Worm (Caenorhabditis elegans): ENCODE measurements around the gene F13C5.5.

F13C5.5 gene

DNA sequence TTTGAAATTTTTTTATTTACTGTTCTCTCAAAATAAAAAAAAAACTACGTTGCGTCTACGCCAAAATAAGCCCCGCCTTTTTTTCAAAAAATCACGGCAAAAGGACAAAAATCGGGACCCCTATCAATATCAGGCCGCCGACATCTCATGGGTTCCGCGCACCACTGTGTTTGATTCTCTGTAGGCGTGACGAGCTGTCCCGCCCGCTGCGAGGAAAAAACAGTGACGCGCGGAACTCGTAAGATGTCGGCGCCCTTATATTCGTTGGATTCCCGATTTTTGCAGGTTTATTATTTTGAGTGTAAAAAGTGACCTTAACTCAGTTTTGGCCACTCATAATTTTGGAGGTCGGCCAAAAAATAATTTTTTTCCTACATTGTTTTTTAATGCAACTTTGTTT lies 36.9 kb downstream of the F13C5.5 start:
- TF ChIP-seq him-1 (tag; optimal IDR thresholded peaks at IDR 0.05): no peak
- TF ChIP-seq dao-5 (tag; optimal IDR thresholded peaks at IDR 0.05): no peak
- no peak for TF ChIP-seq W03F9.2 (tag; optimal IDR thresholded peaks at IDR 0.05)

DNA sequence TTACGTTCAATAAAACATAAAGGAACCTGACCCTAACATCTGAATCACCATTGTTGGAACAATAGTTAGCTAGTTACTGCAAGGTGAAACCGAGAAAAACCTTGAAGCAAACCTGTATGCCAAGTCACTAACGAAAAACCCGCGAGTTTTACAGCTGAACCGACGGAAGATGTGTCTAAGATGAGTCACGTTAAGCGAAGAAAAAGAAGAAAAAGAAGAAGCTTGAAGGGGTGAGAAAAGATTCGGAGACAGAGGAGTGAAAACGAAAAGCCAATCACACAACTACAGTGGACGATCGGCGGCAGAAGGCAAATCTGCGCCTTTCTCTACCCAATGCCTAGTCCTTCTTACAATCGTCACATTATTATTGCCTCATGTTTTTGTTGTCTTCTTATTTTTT lies 50.4 kb downstream of the F13C5.5 start, which contains the start of gene nas-38:
Gene nas-38 (plus strand): TSS at position 301 of the 400 bp plus-strand sequence.
- TF ChIP-seq dao-5 (tag; optimal IDR thresholded peaks at IDR 0.05) (no peak), him-1 (tag; optimal IDR thresholded peaks at IDR 0.05) (no peak), W03F9.2 (tag; optimal IDR thresholded peaks at IDR 0.05) (no peak)

DNA sequence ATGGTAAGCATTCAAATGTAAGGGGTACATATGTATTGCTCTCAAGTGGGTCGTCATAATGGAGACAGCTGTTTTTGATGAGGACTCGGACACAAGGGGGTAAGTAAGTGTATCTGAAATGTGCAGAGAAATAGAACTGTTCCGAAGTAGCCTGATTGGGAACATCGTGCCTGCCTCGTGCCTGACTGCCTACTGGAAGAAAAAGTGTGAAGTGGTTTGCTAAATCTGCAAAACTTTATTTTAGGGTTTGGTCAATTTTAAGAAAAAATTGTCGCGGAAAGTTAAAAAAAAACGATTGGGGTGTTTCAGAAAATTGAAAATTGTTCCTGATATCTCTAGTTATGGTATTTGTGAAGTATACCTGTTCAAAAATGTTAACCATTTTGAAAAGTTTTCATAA lies 51.1 kb downstream of the F13C5.5 start, which contains the start of gene hlh-19:
Gene hlh-19 (minus strand): TSS at position 101 of the 400 bp plus-strand sequence.
- no peak for TF ChIP-seq him-1 (tag; optimal IDR thresholded peaks at IDR 0.05)
- TF ChIP-seq W03F9.2 (tag; optimal IDR thresholded peaks at IDR 0.05): no peak
- no peak for TF ChIP-seq dao-5 (tag; optimal IDR thresholded peaks at IDR 0.05)

DNA sequence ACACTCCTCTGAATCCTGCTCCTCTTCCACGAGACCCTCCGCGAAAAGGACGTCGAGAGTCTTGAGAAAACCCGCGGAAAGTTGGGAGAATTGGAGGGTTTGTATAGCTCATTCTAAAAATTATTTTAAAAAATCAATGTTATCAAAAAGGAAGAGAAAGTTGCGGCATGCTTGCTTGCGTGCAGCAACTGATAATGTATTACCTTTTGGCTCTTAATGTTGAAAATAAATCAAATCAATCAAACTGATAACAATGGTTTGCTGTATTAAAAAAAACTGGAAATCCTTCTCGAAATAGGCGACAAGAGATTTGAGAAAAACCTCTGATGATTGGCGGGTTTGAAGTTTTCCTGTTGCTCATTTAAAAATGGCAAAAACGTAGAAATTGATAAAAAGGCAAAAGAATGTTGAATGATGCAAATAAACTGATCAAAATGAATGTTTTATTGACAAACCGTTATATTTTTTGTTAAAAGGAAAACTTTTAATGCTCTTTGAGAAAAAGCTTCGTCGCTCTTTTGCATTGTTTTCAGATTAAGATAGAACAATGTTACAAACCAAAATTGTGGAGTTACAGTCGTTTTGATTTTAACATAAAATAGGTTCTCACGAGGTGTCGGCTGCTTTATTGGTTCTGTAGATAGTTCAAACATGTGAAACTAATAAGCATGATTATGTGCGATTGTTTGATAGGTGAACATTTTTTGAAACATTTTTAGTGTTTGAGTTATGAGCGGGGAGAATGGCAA lies 53.1 kb downstream of the F13C5.5 start:
- TF ChIP-seq him-1 (tag; optimal IDR thresholded peaks at IDR 0.05): no peak
- no peak for TF ChIP-seq W03F9.2 (tag; optimal IDR thresholded peaks at IDR 0.05)
- TF ChIP-seq dao-5 (tag; optimal IDR thresholded peaks at IDR 0.05): no peak

All from whole organism, L4/young adult.